Fruit fly (Drosophila melanogaster): ENCODE measurements around the gene CG17029.

DNA sequence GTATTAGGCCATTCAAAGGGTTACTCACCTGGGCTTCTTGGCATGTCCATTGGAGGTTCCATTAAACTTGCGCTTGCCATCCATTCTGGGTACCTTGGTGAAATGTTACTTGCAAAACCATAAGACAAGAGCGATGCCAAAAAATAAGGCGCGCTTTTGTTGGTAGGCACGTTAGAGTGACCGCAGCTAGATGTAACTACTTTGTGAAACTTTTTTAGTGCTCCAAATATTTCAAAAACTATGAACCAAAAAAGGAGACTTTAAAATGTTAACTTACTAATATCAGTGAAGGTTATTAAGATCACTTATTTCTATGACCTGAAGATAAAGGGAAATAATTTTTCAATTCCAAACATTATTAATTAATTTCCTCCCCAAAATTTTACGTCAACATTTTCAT is 11.0 kb downstream of the CG17029 start, which contains the start of gene PolD1:
- TF ChIP-seq CG34367 (tag; optimal IDR thresholded peaks at IDR 0.05) (no peak), Pif1B (GFP tag; optimal IDR thresholded peaks at IDR 0.05) (no peak), Snoo (tag; optimal IDR thresholded peaks at IDR 0.05) (no peak), CG10348 (GFP tag; IDR thresholded peaks at IDR 0.05) (no peak), gl (tag; optimal IDR thresholded peaks at IDR 0.05) (no peak), CG13204 (GFP tag; optimal IDR thresholded peaks at IDR 0.05) (no peak), CG15710 (tag; optimal IDR thresholded peaks at IDR 0.05) (no peak), CG8159 (tag; optimal IDR thresholded peaks at IDR 0.05) (no peak), CG12605 (GFP tag; IDR thresholded peaks at IDR 0.05) (no peak)

Measured in whole organism, pupa.